Worm (Caenorhabditis elegans): ENCODE data around the gene col-96.

ce11 chrIII:11750232-11750631 lies 43.7 kb upstream of the col-96 start:
- no peak for TF ChIP-seq flt-1 (GFP tag; IDR thresholded peaks at IDR 0.05)
- no peak for TF ChIP-seq ztf-23 (GFP tag; IDR thresholded peaks at IDR 0.05)
